Worm (Caenorhabditis elegans) whole organism, L2 larva: ENCODE measurements around the gene mlc-7.
"Not testable (repeated sequence)": the region's sequence is repeated elsewhere in the genome, so short reads cannot be mapped to it uniquely, and the experiment has no call there.

ENCODE experiments used
- F13H6.1 ChIP-seq: sonication (generic microtip); optimal IDR thresholded peaks from 2 replicates; lab custom pipeline; 2016; ENCODE audit warnings: missing genetic modification characterization, missing compliant biosample characterization
- Y55F3AM.14 ChIP-seq: fragments of 200-800 bp; sonication (Bioruptor generic); optimal IDR thresholded peaks from 2 replicates; lab custom pipeline; 2018; ENCODE audit warnings: mild to moderate bottlenecking, missing genetic modification characterization, missing compliant biosample characterization
- ZK546.5 ChIP-seq: sonication (generic microtip); optimal IDR thresholded peaks from 2 replicates; lab custom pipeline; 2017; ENCODE audit warnings: missing biosample characterization, missing genetic modification characterization
- alr-1 ChIP-seq: fragments of 150-350 bp; optimal IDR thresholded peaks from 2 replicates; lab custom pipeline; 2014; ENCODE audit warnings: missing biosample characterization, missing genetic modification characterization
- aly-2 ChIP-seq: fragments of 150-350 bp; optimal IDR thresholded peaks from 2 replicates; lab custom pipeline; 2014; ENCODE audit warnings: missing biosample characterization, missing genetic modification characterization
- blmp-1 ChIP-seq: sonication (generic microtip); optimal IDR thresholded peaks from 2 replicates; lab custom pipeline; 2017; ENCODE audit warnings: missing genetic modification characterization, mild to moderate bottlenecking, missing compliant biosample characterization, antibody characterized with exemption, moderate library complexity; ENCODE audit not compliant: insufficient read depth
- ceh-16 ChIP-seq: fragments of 150-350 bp; optimal IDR thresholded peaks from 2 replicates; lab custom pipeline; 2014; ENCODE audit warnings: missing biosample characterization, missing genetic modification characterization
- crh-2 ChIP-seq: sonication (generic microtip); optimal IDR thresholded peaks from 2 replicates; lab custom pipeline; 2017; ENCODE audit warnings: missing biosample characterization, missing genetic modification characterization
- dmd-4 ChIP-seq: sonication (generic microtip); optimal IDR thresholded peaks from 2 replicates; lab custom pipeline; 2017; ENCODE audit warnings: missing biosample characterization, missing genetic modification characterization
- elt-1 ChIP-seq: fragments of 150-350 bp; optimal IDR thresholded peaks from 2 replicates; lab custom pipeline; 2014; ENCODE audit warnings: missing biosample characterization, missing genetic modification characterization
- elt-3 ChIP-seq: sonication (generic microtip); optimal IDR thresholded peaks from 2 replicates; lab custom pipeline; 2017; ENCODE audit warnings: missing biosample characterization, missing genetic modification characterization
- fos-1 ChIP-seq: fragments of 150-350 bp; optimal IDR thresholded peaks from 2 replicates; lab custom pipeline; 2014; ENCODE audit warnings: missing biosample characterization, missing genetic modification characterization
- gmeb-1 ChIP-seq: fragments of 150-350 bp; optimal IDR thresholded peaks from 2 replicates; lab custom pipeline; 2014; ENCODE audit warnings: missing biosample characterization, missing genetic modification characterization
- lin-11 ChIP-seq: fragments of 150-350 bp; sonication (generic microtip); optimal IDR thresholded peaks from 2 replicates; lab custom pipeline; 2014; ENCODE audit warnings: missing biosample characterization, missing genetic modification characterization, inconsistent platforms, mixed read lengths
- lin-13 ChIP-seq: fragments of 150-350 bp; optimal IDR thresholded peaks from 2 replicates; lab custom pipeline; 2014; ENCODE audit warnings: missing biosample characterization, missing genetic modification reagents, missing genetic modification characterization
- lsy-2 ChIP-seq, 2 experiments: fragments of 150-350 bp in 1 of 2; sonication (generic microtip) in 1 of 2; optimal IDR thresholded peaks; 2 replicates each; lab custom pipeline; 2014 to 2017; ENCODE audit warnings: missing biosample characterization in 2 of 2, missing genetic modification characterization in 2 of 2
- mbf-1 ChIP-seq: sonication (generic microtip); optimal IDR thresholded peaks from 2 replicates; lab custom pipeline; 2017; ENCODE audit warnings: missing biosample characterization, missing genetic modification characterization
- nhr-10 ChIP-seq: sonication (generic microtip); optimal IDR thresholded peaks from 2 replicates; lab custom pipeline; 2017; ENCODE audit warnings: missing biosample characterization, missing genetic modification characterization
- nhr-11 ChIP-seq: fragments of 150-350 bp; optimal IDR thresholded peaks from 2 replicates; lab custom pipeline; 2014; ENCODE audit warnings: missing biosample characterization, missing genetic modification characterization
- nhr-12 ChIP-seq: fragments of 150-350 bp; optimal IDR thresholded peaks from 2 replicates; lab custom pipeline; 2014; ENCODE audit warnings: missing biosample characterization, missing genetic modification characterization
- nhr-129 ChIP-seq: fragments of 150-350 bp; optimal IDR thresholded peaks from 2 replicates; lab custom pipeline; 2014; ENCODE audit warnings: missing biosample characterization, missing genetic modification characterization
- nhr-21 ChIP-seq: fragments of 150-350 bp; optimal IDR thresholded peaks from 2 replicates; lab custom pipeline; 2014; ENCODE audit warnings: missing biosample characterization, missing genetic modification characterization
- nhr-23 ChIP-seq: fragments of 150-350 bp; optimal IDR thresholded peaks from 2 replicates; lab custom pipeline; 2014; ENCODE audit warnings: missing biosample characterization, missing genetic modification reagents, missing genetic modification characterization
- nhr-25 ChIP-seq: fragments of 150-350 bp; sonication (generic microtip); optimal IDR thresholded peaks from 3 replicates; lab custom pipeline; 2014; ENCODE audit warnings: missing biosample characterization, missing genetic modification characterization
- nhr-6 ChIP-seq: fragments of 150-350 bp; optimal IDR thresholded peaks from 2 replicates; lab custom pipeline; 2014; ENCODE audit warnings: missing biosample characterization, missing genetic modification characterization
- nhr-77 ChIP-seq: fragments of 150-350 bp; optimal IDR thresholded peaks from 2 replicates; lab custom pipeline; 2014; ENCODE audit warnings: missing biosample characterization, missing genetic modification characterization
- peb-1 ChIP-seq: fragments of 150-350 bp; optimal IDR thresholded peaks from 2 replicates; lab custom pipeline; 2014; ENCODE audit warnings: missing biosample characterization, missing genetic modification characterization
- sma-3 ChIP-seq: sonication (generic microtip); optimal IDR thresholded peaks from 2 replicates; lab custom pipeline; 2016; ENCODE audit warnings: missing genetic modification reagents, missing genetic modification characterization, missing compliant biosample characterization
- sma-9 ChIP-seq, 2 experiments: fragments of 150-350 bp in 1 of 2; sonication (generic microtip) in 1 of 2; optimal IDR thresholded peaks; 2 replicates each; lab custom pipeline; 2014 to 2016; ENCODE audit warnings: missing genetic modification characterization in 2 of 2, mild to moderate bottlenecking in 1 of 2, missing biosample characterization in 1 of 2, missing compliant biosample characterization in 1 of 2, missing genetic modification reagents in 1 of 2, moderate library complexity in 1 of 2
- snpc-4 ChIP-seq: fragments of 150-350 bp; optimal IDR thresholded peaks from 2 replicates; lab custom pipeline; 2014; ENCODE audit warnings: missing biosample characterization, missing genetic modification characterization
- unc-39 ChIP-seq: fragments of 150-350 bp; optimal IDR thresholded peaks from 2 replicates; lab custom pipeline; 2014; ENCODE audit warnings: missing biosample characterization, missing genetic modification characterization
- unc-55 ChIP-seq: fragments of 150-350 bp; sonication (generic microtip); optimal IDR thresholded peaks from 3 replicates; lab custom pipeline; 2014; ENCODE audit warnings: missing biosample characterization, missing genetic modification reagents, missing genetic modification characterization
- unc-62 ChIP-seq: fragments of 150-350 bp; optimal IDR thresholded peaks from 2 replicates; lab custom pipeline; 2014; ENCODE audit warnings: missing biosample characterization, missing genetic modification reagents, missing genetic modification characterization
- zag-1 ChIP-seq: fragments of 150-350 bp; optimal IDR thresholded peaks from 2 replicates; lab custom pipeline; 2014; ENCODE audit warnings: missing biosample characterization, missing genetic modification characterization
- ztf-4 ChIP-seq: fragments of 150-350 bp; optimal IDR thresholded peaks from 2 replicates; lab custom pipeline; 2014; ENCODE audit warnings: missing biosample characterization, missing genetic modification characterization

Gene mlc-7

ce11 chrIII:13751144-13751543 lies at the start of gene mlc-7:
Gene mlc-7, plus strand, starts transcription at chrIII:13751444.
- not testable (repeated sequence) for TF ChIP-seq blmp-1; mbf-1 (tag; lab: Kevin White, UChicago); sma-9 (GFP tag; optimal IDR thresholded peaks at IDR 0.05; lab: Kevin White, UChicago); sma-9 (tag; optimal IDR thresholded peaks at IDR 0.05; lab: Kevin White, UChicago)

- peak; percentile 4 for TF ChIP-seq F13H6.1 (tag; lab: Kevin White, UChicago)
- no peak for TF ChIP-seq nhr-25 (tag; lab: Kevin White, UChicago)
Observed at ce11 chrIII:13701691-13702090, 49.6 kb upstream of the mlc-7 start, which contains the start of gene lit-1. Gene lit-1, plus strand, starts transcription at chrIII:13701991.

- no peak for TF ChIP-seq unc-39 (tag; lab: Kevin White, UChicago)
- TF ChIP-seq crh-2: no peak
- no peak for TF ChIP-seq nhr-25 (tag; lab: Kevin White, UChicago)
- TF ChIP-seq nhr-21 (tag; lab: Kevin White, UChicago): no peak
- TF ChIP-seq snpc-4: no peak
- no peak for TF ChIP-seq fos-1
- no peak for TF ChIP-seq F13H6.1 (tag; lab: Kevin White, UChicago)
- TF ChIP-seq zag-1 (tag; lab: Kevin White, UChicago): no peak
- no peak for TF ChIP-seq nhr-10
- no peak for TF ChIP-seq unc-55 (GFP tag; lab: Kevin White, UChicago)
- no peak for TF ChIP-seq nhr-77
- no peak for TF ChIP-seq nhr-11
- no peak for TF ChIP-seq aly-2 (tag; lab: Kevin White, UChicago)
- no peak for TF ChIP-seq ZK546.5
- no peak for TF ChIP-seq lin-11 (tag; lab: Kevin White, UChicago)
- no peak for TF ChIP-seq unc-62
- TF ChIP-seq nhr-23 (tag; lab: Kevin White, UChicago): no peak
Observed at ce11 chrIII:13708415-13708814, 42.8 kb upstream of the mlc-7 start.

- TF ChIP-seq alr-1 (tag; lab: Kevin White, UChicago) (no peak), nhr-6 (tag; lab: Kevin White, UChicago) (no peak), Y55F3AM.14 (GFP tag; lab: Kevin White, UChicago) (no peak), blmp-1 (peak; percentile 85), nhr-11 (no peak), nhr-12 (tag; lab: Kevin White, UChicago) (no peak), nhr-129 (tag; lab: Kevin White, UChicago) (peak; percentile 30), ztf-4 (no peak), nhr-77 (no peak), lin-13 (GFP tag; lab: Kevin White, UChicago) (no peak), dmd-4 (tag; lab: Kevin White, UChicago) (no peak), fos-1 (no peak), sma-3 (peak; percentile 4), ceh-16 (no peak), elt-1 (tag; lab: Kevin White, UChicago) (no peak), peb-1 (tag; lab: Kevin White, UChicago) (no peak), nhr-21 (tag; lab: Kevin White, UChicago) (no peak), unc-55 (GFP tag; lab: Kevin White, UChicago) (no peak), nhr-25 (tag; lab: Kevin White, UChicago) (peak; percentile 4), lsy-2 (tag; optimal IDR thresholded peaks at IDR 0.05; lab: Kevin White, UChicago) (no peak), lin-11 (tag; lab: Kevin White, UChicago) (no peak), gmeb-1 (tag; lab: Kevin White, UChicago) (no peak), zag-1 (tag; lab: Kevin White, UChicago) (no peak), elt-3 (no peak), aly-2 (tag; lab: Kevin White, UChicago) (no peak)
Observed at ce11 chrIII:13709122-13709521, 42.1 kb upstream of the mlc-7 start.

ce11 chrIII:13710666-13711065 lies 40.6 kb upstream of the mlc-7 start:
- TF ChIP-seq unc-55 (GFP tag; lab: Kevin White, UChicago) (no peak), nhr-25 (tag; lab: Kevin White, UChicago) (peak; percentile 29), snpc-4 (no peak), unc-39 (tag; lab: Kevin White, UChicago) (no peak), zag-1 (tag; lab: Kevin White, UChicago) (no peak), sma-9 (GFP tag; optimal IDR thresholded peaks at IDR 0.05; lab: Kevin White, UChicago) (peak; percentile 25), sma-9 (tag; optimal IDR thresholded peaks at IDR 0.05; lab: Kevin White, UChicago) (no peak), F13H6.1 (tag; lab: Kevin White, UChicago) (peak; percentile 11), lin-11 (tag; lab: Kevin White, UChicago) (no peak), nhr-129 (tag; lab: Kevin White, UChicago) (no peak)
